Worm (Caenorhabditis elegans) whole organism, L1 larva: Measurements from ENCODE around the gene cbp-1.

ENCODE experiments used
- C04F5.9 ChIP-seq: sonication (generic microtip); optimal IDR thresholded peaks from 2 replicates; lab custom pipeline; 2016; ENCODE audit warnings: missing genetic modification characterization, missing compliant biosample characterization
- C16A3.4 ChIP-seq: fragments of 150-350 bp; optimal IDR thresholded peaks from 2 replicates; lab custom pipeline; 2014; ENCODE audit warnings: missing biosample characterization, missing genetic modification characterization
- C34B4.2 ChIP-seq: sonication (generic microtip); optimal IDR thresholded peaks from 2 replicates; lab custom pipeline; 2017; ENCODE audit warnings: mild to moderate bottlenecking, missing genetic modification characterization, missing compliant biosample characterization
- F16B12.6 ChIP-seq: fragments of 150-350 bp; optimal IDR thresholded peaks from 2 replicates; lab custom pipeline; 2014; ENCODE audit warnings: missing biosample characterization, missing genetic modification characterization
- blmp-1 ChIP-seq: fragments of 150-350 bp; optimal IDR thresholded peaks from 2 replicates; lab custom pipeline; 2014; ENCODE audit warnings: missing biosample characterization, missing genetic modification characterization
- ceh-88 ChIP-seq: fragments of 200-800 bp; sonication (Bioruptor generic); IDR thresholded peaks from 2 replicates; pipeline ENCODE4 v1.3.6; 2022; ENCODE audit warnings: missing genetic modification characterization, missing compliant biosample characterization
- ces-1 ChIP-seq: fragments of 150-350 bp; optimal IDR thresholded peaks from 2 replicates; lab custom pipeline; 2014; ENCODE audit warnings: missing biosample characterization, missing genetic modification reagents, missing genetic modification characterization
- dpl-1 ChIP-seq, 3 experiments: fragments of 150-350 bp in 2 of 3; sonication (generic microtip) in 1 of 3; optimal IDR thresholded peaks; 2 replicates each; lab custom pipeline; 2014 to 2017; ENCODE audit warnings: missing biosample characterization in 3 of 3, missing genetic modification characterization in 3 of 3, missing genetic modification reagents in 3 of 3
- dsc-1 ChIP-seq: sonication (generic microtip); optimal IDR thresholded peaks from 2 replicates; lab custom pipeline; 2016; ENCODE audit warnings: mild to moderate bottlenecking, missing genetic modification characterization, missing compliant biosample characterization
- efl-1 ChIP-seq, 4 experiments: fragments of 150-350 bp; optimal IDR thresholded peaks in 3 of 4; peaks in 1 of 4; 1 replicate in 1 of 4; 2 replicates in 3 of 4; lab custom pipeline; 2014; ENCODE audit warnings: missing biosample characterization in 2 of 4, missing genetic modification characterization in 2 of 4, missing genetic modification reagents in 2 of 4
- elt-2 ChIP-seq: sonication (generic microtip); optimal IDR thresholded peaks from 2 replicates; lab custom pipeline; 2016; ENCODE audit warnings: missing genetic modification characterization, mild to moderate bottlenecking, inconsistent platforms, missing compliant biosample characterization, missing genetic modification reagents
- elt-3 ChIP-seq, 6 experiments: fragments of 150-350 bp in 1 of 6; sonication (generic microtip); optimal IDR thresholded peaks; 2 replicates each; lab custom pipeline; 2017 to 2018; ENCODE audit warnings: missing biosample characterization in 6 of 6, missing genetic modification characterization in 6 of 6, inconsistent platforms in 1 of 6
- ets-5 ChIP-seq: fragments of 200-800 bp; sonication (Bioruptor generic); IDR thresholded peaks from 2 replicates; pipeline ENCODE4 v1.3.6; 2022; ENCODE audit warnings: missing genetic modification characterization, missing compliant biosample characterization
- fkh-10 ChIP-seq: sonication (generic microtip); optimal IDR thresholded peaks from 2 replicates; lab custom pipeline; 2017; ENCODE audit warnings: missing biosample characterization, missing genetic modification reagents, missing genetic modification characterization
- fkh-4 ChIP-seq: sonication (generic microtip); optimal IDR thresholded peaks from 2 replicates; lab custom pipeline; 2016; ENCODE audit warnings: missing compliant biosample characterization, missing genetic modification characterization, borderline replicate concordance
- fkh-8 ChIP-seq: sonication (generic microtip); optimal IDR thresholded peaks from 2 replicates; lab custom pipeline; 2016; ENCODE audit warnings: mild to moderate bottlenecking, missing genetic modification characterization, missing compliant biosample characterization
- fos-1 ChIP-seq: fragments of 150-350 bp; optimal IDR thresholded peaks from 2 replicates; lab custom pipeline; 2014; ENCODE audit warnings: missing biosample characterization, missing genetic modification characterization
- grh-1 ChIP-seq: fragments of 200-800 bp; sonication (Bioruptor generic); IDR thresholded peaks from 2 replicates; pipeline ENCODE4 v1.3.6; 2022; ENCODE audit warnings: missing genetic modification reagents, missing genetic modification characterization, missing compliant biosample characterization
- hlh-4 ChIP-seq: sonication (generic microtip); optimal IDR thresholded peaks from 2 replicates; lab custom pipeline; 2016; ENCODE audit warnings: mild to moderate bottlenecking, missing genetic modification characterization, missing compliant biosample characterization
- isw-1 ChIP-seq: fragments of 200-800 bp; sonication (Bioruptor generic); IDR thresholded peaks from 2 replicates; pipeline ENCODE4 v1.3.6; 2022; ENCODE audit warnings: missing genetic modification characterization, missing compliant biosample characterization
- jun-1 ChIP-seq: fragments of 150-350 bp; optimal IDR thresholded peaks from 2 replicates; lab custom pipeline; 2014; ENCODE audit warnings: missing biosample characterization, missing genetic modification reagents, missing genetic modification characterization
- lin-14 ChIP-seq: fragments of 200-800 bp; sonication (Bioruptor generic); optimal IDR thresholded peaks from 2 replicates; lab custom pipeline; 2018; ENCODE audit warnings: mild to moderate bottlenecking, missing genetic modification characterization, moderate library complexity, missing compliant biosample characterization
- lin-35 ChIP-seq, 2 experiments: fragments of 150-350 bp; optimal IDR thresholded peaks; 2 replicates each; lab custom pipeline; 2014; ENCODE audit warnings: missing biosample characterization in 2 of 2, missing genetic modification characterization in 2 of 2, missing genetic modification reagents in 2 of 2
- lin-39 ChIP-seq: fragments of 150-350 bp; optimal IDR thresholded peaks from 2 replicates; lab custom pipeline; 2014; ENCODE audit warnings: missing biosample characterization, missing genetic modification reagents, missing genetic modification characterization
- lir-3 ChIP-seq: sonication (generic microtip); optimal IDR thresholded peaks from 2 replicates; lab custom pipeline; 2016; ENCODE audit warnings: mild to moderate bottlenecking, missing genetic modification characterization, moderate library complexity, missing compliant biosample characterization; ENCODE audit not compliant: poor library complexity
- lsy-2 ChIP-seq, 2 experiments: fragments of 150-350 bp; optimal IDR thresholded peaks; 2 replicates each; lab custom pipeline; 2014; ENCODE audit warnings: missing biosample characterization in 2 of 2, missing genetic modification characterization in 2 of 2
- mab-9 ChIP-seq: fragments of 200-800 bp; sonication (Bioruptor generic); IDR thresholded peaks from 2 replicates; pipeline ENCODE4 v1.3.6; 2022; ENCODE audit warnings: missing genetic modification reagents, missing genetic modification characterization, missing compliant biosample characterization
- mdl-1 ChIP-seq, 2 experiments: fragments of 150-350 bp; optimal IDR thresholded peaks; 2 replicates each; lab custom pipeline; 2014 to 2017; ENCODE audit warnings: missing biosample characterization in 2 of 2, missing genetic modification characterization in 2 of 2, inconsistent platforms in 1 of 2
- mef-2 ChIP-seq: fragments of 150-350 bp; optimal IDR thresholded peaks from 2 replicates; lab custom pipeline; 2014; ENCODE audit warnings: missing biosample characterization, missing genetic modification characterization
- mep-1 ChIP-seq: fragments of 150-350 bp; optimal IDR thresholded peaks from 2 replicates; lab custom pipeline; 2014; ENCODE audit warnings: missing biosample characterization, missing genetic modification characterization
- nhr-11 ChIP-seq: fragments of 150-350 bp; optimal IDR thresholded peaks from 2 replicates; lab custom pipeline; 2014; ENCODE audit warnings: missing biosample characterization, missing genetic modification characterization
- nhr-12 ChIP-seq: sonication (generic microtip); optimal IDR thresholded peaks from 2 replicates; lab custom pipeline; 2017; ENCODE audit warnings: missing biosample characterization, missing genetic modification characterization
- nhr-71 ChIP-seq: sonication (generic microtip); optimal IDR thresholded peaks from 2 replicates; lab custom pipeline; 2016; ENCODE audit warnings: mild to moderate bottlenecking, missing genetic modification characterization, moderate library complexity, missing compliant biosample characterization
- nhr-76 ChIP-seq: sonication (generic microtip); optimal IDR thresholded peaks from 2 replicates; lab custom pipeline; 2017; ENCODE audit warnings: missing biosample characterization, missing genetic modification characterization
- nhr-77 ChIP-seq: fragments of 150-350 bp; optimal IDR thresholded peaks from 2 replicates; lab custom pipeline; 2014; ENCODE audit warnings: missing biosample characterization, missing genetic modification characterization
- nhr-84 ChIP-seq: sonication (generic microtip); optimal IDR thresholded peaks from 2 replicates; lab custom pipeline; 2017; ENCODE audit warnings: missing biosample characterization, missing genetic modification characterization
- nhr-85 ChIP-seq: sonication (generic microtip); peaks from one replicate; lab custom pipeline; 2016; ENCODE audit warnings: missing genetic modification characterization, inconsistent platforms, missing compliant biosample characterization
- nhr-90 ChIP-seq: sonication (generic microtip); optimal IDR thresholded peaks from 2 replicates; lab custom pipeline; 2016; ENCODE audit warnings: mild to moderate bottlenecking, missing genetic modification characterization, missing compliant biosample characterization; ENCODE audit not compliant: poor library complexity
- pag-3 ChIP-seq: sonication (generic microtip); optimal IDR thresholded peaks from 2 replicates; lab custom pipeline; 2017; ENCODE audit warnings: missing genetic modification characterization, mild to moderate bottlenecking, missing compliant biosample characterization, antibody characterized with exemption, borderline replicate concordance; ENCODE audit not compliant: insufficient read depth
- rnt-1 ChIP-seq: sonication (generic microtip); optimal IDR thresholded peaks from 2 replicates; lab custom pipeline; 2016; ENCODE audit warnings: mild to moderate bottlenecking, missing genetic modification characterization, moderate library complexity, missing compliant biosample characterization
- snpc-4 ChIP-seq: fragments of 150-350 bp; optimal IDR thresholded peaks from 2 replicates; lab custom pipeline; 2014; ENCODE audit warnings: missing biosample characterization, missing genetic modification characterization
- sup-37 ChIP-seq: fragments of 200-800 bp; sonication (Bioruptor generic); optimal IDR thresholded peaks from 2 replicates; lab custom pipeline; 2018; ENCODE audit warnings: mild to moderate bottlenecking, missing genetic modification characterization, missing compliant biosample characterization
- tbx-2 ChIP-seq: sonication (generic microtip); optimal IDR thresholded peaks from 2 replicates; lab custom pipeline; 2016; ENCODE audit warnings: missing genetic modification characterization, missing compliant biosample characterization
- unc-130 ChIP-seq: fragments of 150-350 bp; optimal IDR thresholded peaks from 2 replicates; lab custom pipeline; 2017; ENCODE audit warnings: missing biosample characterization, missing genetic modification characterization, inconsistent platforms
- unc-30 ChIP-seq: sonication (generic microtip); optimal IDR thresholded peaks from 2 replicates; lab custom pipeline; 2017; ENCODE audit warnings: missing biosample characterization, missing genetic modification characterization
- unc-62 ChIP-seq: fragments of 150-350 bp; optimal IDR thresholded peaks from 2 replicates; lab custom pipeline; 2014; ENCODE audit warnings: missing biosample characterization, missing genetic modification reagents, missing genetic modification characterization
- unc-98 ChIP-seq: fragments of 200-800 bp; sonication (Bioruptor generic); IDR thresholded peaks from 2 replicates; pipeline ENCODE4 v1.3.6; 2022; ENCODE audit warnings: missing genetic modification characterization, missing compliant biosample characterization
- zip-4 ChIP-seq: fragments of 200-800 bp; sonication (Bioruptor generic); optimal IDR thresholded peaks from 2 replicates; lab custom pipeline; 2018; ENCODE audit warnings: mild to moderate bottlenecking, missing genetic modification characterization, moderate library complexity, missing compliant biosample characterization

The cbp-1 gene

DNA sequence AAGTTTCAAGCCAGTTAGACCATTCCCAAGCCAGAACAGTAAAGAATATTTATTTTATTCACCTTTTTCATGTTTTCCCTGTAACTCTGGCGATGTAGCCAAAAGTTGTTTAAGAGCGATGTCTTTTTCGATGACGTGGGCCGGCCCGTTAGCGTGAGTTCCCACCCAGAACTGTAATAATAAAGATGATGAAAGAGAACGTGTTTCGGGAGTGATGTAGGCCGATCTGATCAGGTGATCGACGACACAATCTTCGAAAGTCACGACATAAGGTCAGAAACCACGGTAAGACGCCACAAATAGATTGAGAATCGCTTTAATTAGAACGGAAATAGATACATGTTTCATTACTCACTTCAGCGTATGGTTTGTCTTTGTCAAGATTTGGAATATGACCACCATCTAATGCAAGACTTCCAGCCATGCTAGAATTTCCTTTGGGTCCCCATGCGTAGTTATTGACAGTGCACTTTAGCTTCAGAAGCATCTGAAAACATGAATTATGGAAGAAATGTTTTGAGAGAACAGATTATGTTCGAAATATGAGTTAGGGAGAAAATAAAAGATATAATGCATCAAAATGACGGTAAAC lies 40.8 kb downstream of the cbp-1 start, which contains the start of gene ZK632.4:
TSS of gene ZK632.4 (minus strand) at position 487 of the 592 bp plus-strand sequence.
- TF ChIP-seq unc-130 (peak; percentile 37), nhr-85 (tag; lab: Kevin White, UChicago) (peak; percentile 37), grh-1 (GFP tag; lab: Robert Waterston, UW) (0 out of 2 replicates have a peak, but pooled peaks have one; percentile 35), F16B12.6 (tag; lab: Kevin White, UChicago) (no peak), elt-3 (tag; optimal IDR thresholded peaks at IDR 0.05; lab: Kevin White, UChicago) (peak in 1 of 6 experiments; percentile 26)

DNA sequence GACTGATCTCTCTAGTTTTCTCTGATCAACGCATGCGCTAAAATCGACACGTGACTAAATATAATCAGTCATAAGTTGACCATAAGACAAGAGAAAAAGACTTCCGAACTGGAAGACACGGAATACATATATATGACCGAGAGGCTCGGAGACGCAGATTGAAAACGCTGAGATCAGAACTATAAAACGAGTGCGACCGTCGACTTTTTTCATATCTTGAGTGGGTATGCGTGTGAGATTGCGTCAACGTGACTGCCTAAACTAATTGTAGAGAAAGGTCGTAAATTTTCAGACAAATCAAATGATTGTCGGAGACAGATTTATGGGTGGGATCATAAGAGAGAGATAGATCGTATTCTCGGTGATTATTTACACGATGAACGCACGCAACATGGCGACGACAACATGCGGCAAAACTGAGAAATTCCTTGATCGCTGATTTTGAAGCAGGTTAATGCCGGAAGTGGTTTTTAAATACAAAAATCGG lies 41.3 kb downstream of the cbp-1 start:
- TF ChIP-seq mab-9 (GFP tag; lab: Robert Waterston, UW): no peak
- TF ChIP-seq lin-39: no peak
- TF ChIP-seq mep-1: peak; percentile 32
- TF ChIP-seq lir-3 (tag; lab: Kevin White, UChicago): peak; percentile 28
- peak; percentile 21 for TF ChIP-seq rnt-1 (tag; lab: Kevin White, UChicago)
- TF ChIP-seq isw-1: no peak
- peak in 1 of 2 experiments; percentile 66 for TF ChIP-seq mdl-1 (tag; optimal IDR thresholded peaks at IDR 0.05; lab: Kevin White, UChicago)
- no peak for TF ChIP-seq ceh-88 (GFP tag; lab: Robert Waterston, UW)
- peak; percentile 4 for TF ChIP-seq jun-1 (tag; lab: Kevin White, UChicago)
- TF ChIP-seq zip-4 (GFP tag; lab: Kevin White, UChicago): no peak
- TF ChIP-seq nhr-90 (tag; lab: Kevin White, UChicago): peak; percentile 43
- peak in 1 of 2 experiments; percentile 74 for TF ChIP-seq lin-35 (GFP tag; optimal IDR thresholded peaks at IDR 0.05; lab: Kevin White, UChicago)
- no peak for TF ChIP-seq mef-2 (tag; lab: Kevin White, UChicago)
- TF ChIP-seq lin-14 (GFP tag; lab: Kevin White, UChicago): peak; percentile 28
- peak; percentile 71 for TF ChIP-seq nhr-71 (tag; lab: Kevin White, UChicago)
- no peak for TF ChIP-seq unc-130
- peak in 1 of 2 experiments; percentile 39 for TF ChIP-seq lsy-2 (tag; optimal IDR thresholded peaks at IDR 0.05; lab: Kevin White, UChicago)
- no peak for TF ChIP-seq unc-30
- no peak for TF ChIP-seq pag-3 (tag; lab: Kevin White, UChicago)
- no peak for TF ChIP-seq nhr-11
- peak; percentile 83 for TF ChIP-seq nhr-85 (tag; lab: Kevin White, UChicago)
- TF ChIP-seq C04F5.9 (tag; lab: Kevin White, UChicago): no peak
- no peak for TF ChIP-seq tbx-2 (tag; lab: Kevin White, UChicago)
- no peak for TF ChIP-seq nhr-76 (tag; lab: Kevin White, UChicago)
- no peak for TF ChIP-seq C16A3.4
- TF ChIP-seq nhr-84 (tag; lab: Kevin White, UChicago): no peak
- TF ChIP-seq fkh-4: no peak
- TF ChIP-seq efl-1 (optimal IDR thresholded peaks at IDR 0.05; lab: Kevin White, UChicago): no peak
- TF ChIP-seq efl-1 (GFP tag; optimal IDR thresholded peaks at IDR 0.05 in 1 of 2; lab: Kevin White, UChicago): peak in 1 of 2 experiments; percentile 91
- TF ChIP-seq nhr-77 (tag; lab: Kevin White, UChicago): no peak
- TF ChIP-seq fkh-8 (tag; lab: Kevin White, UChicago): no peak
- no peak for TF ChIP-seq hlh-4
- TF ChIP-seq nhr-12 (tag; lab: Kevin White, UChicago): no peak
- peak; percentile 59 for TF ChIP-seq elt-2
- no peak for TF ChIP-seq snpc-4 (tag; lab: Kevin White, UChicago)
- peak; percentile 67 for TF ChIP-seq blmp-1
- TF ChIP-seq dpl-1 (GFP tag; optimal IDR thresholded peaks at IDR 0.05; lab: Kevin White, UChicago): no peak
- no peak for TF ChIP-seq sup-37
- no peak for TF ChIP-seq fkh-10
- TF ChIP-seq C34B4.2 (tag; lab: Kevin White, UChicago): no peak
- TF ChIP-seq dsc-1 (tag; lab: Kevin White, UChicago): no peak
- TF ChIP-seq ces-1 (GFP tag; lab: Kevin White, UChicago): no peak
- TF ChIP-seq elt-3 (tag; optimal IDR thresholded peaks at IDR 0.05; lab: Kevin White, UChicago): peak in 2 of 6 experiments; percentile 36 to 75
- TF ChIP-seq unc-62 (GFP tag; lab: Kevin White, UChicago): no peak
- no peak for TF ChIP-seq unc-98 (GFP tag; lab: Robert Waterston, UW)
- no peak for TF ChIP-seq ets-5 (GFP tag; lab: Robert Waterston, UW)
- TF ChIP-seq fos-1: no peak
